Fruit fly (Drosophila melanogaster): ENCODE measurements around the gene pinta.

pinta gene

dm6 chr3R:22455335-22455985, 30.7 kb upstream of the pinta start (continued):
- TF ChIP-seq CG2120 (GFP tag; optimal IDR thresholded peaks at IDR 0.05) (peak; percentile 4), nmo (GFP tag; optimal IDR thresholded peaks at IDR 0.05) (peak; percentile 20), bcd (GFP tag; optimal IDR thresholded peaks at IDR 0.05) (peak; percentile 12), inv (GFP tag; IDR thresholded peaks at IDR 0.05; ENCODE audit: partially characterized antibody) (no peak), CG7839 (tag; optimal IDR thresholded peaks at IDR 0.05) (peak; percentile 37), CG9727 (GFP tag; optimal IDR thresholded peaks at IDR 0.05) (peak; percentile 15), bsh (GFP tag; optimal IDR thresholded peaks at IDR 0.05) (no peak), CG9817 (tag; optimal IDR thresholded peaks at IDR 0.05) (no peak), jing (GFP tag; optimal IDR thresholded peaks at IDR 0.05) (no peak), lola (GFP tag; optimal IDR thresholded peaks at IDR 0.05) (peak in 1 of 3 experiments; percentile 5), CoRest (tag; optimal IDR thresholded peaks at IDR 0.05) (peak; percentile 14)

- peak; percentile 18 for TF ChIP-seq CG13894 (tag; optimal IDR thresholded peaks at IDR 0.05)
- TF ChIP-seq cg (GFP tag; optimal IDR thresholded peaks at IDR 0.05): peak; percentile 48
- TF ChIP-seq mirr (GFP tag; optimal IDR thresholded peaks at IDR 0.05): peak; percentile 42
- TF ChIP-seq Lhr (GFP tag; optimal IDR thresholded peaks at IDR 0.05): no peak
- no peak for TF ChIP-seq vnd (GFP tag; IDR thresholded peaks at IDR 0.05; ENCODE audit: partially characterized antibody)
- no peak for TF ChIP-seq Awh (GFP tag; IDR thresholded peaks at IDR 0.05)
- TF ChIP-seq Nf-YA (GFP tag; IDR thresholded peaks at IDR 0.05): no peak; the same call in 1 of the 2 replicates
- peak; percentile 53; the same call in 1 of the 2 replicates for TF ChIP-seq GATAe (GFP tag; conservative IDR thresholded peaks at IDR 0.05)
- TF ChIP-seq CG34376 (GFP tag; optimal IDR thresholded peaks at IDR 0.05): peak; percentile 97
- TF ChIP-seq sd (tag; optimal IDR thresholded peaks at IDR 0.05): peak; percentile 6
- TF ChIP-seq ac (GFP tag; optimal IDR thresholded peaks at IDR 0.05): no peak
- no peak for TF ChIP-seq so (GFP tag; IDR thresholded peaks at IDR 0.05)
- peak; percentile 29 for TF ChIP-seq CG10543 (GFP tag; optimal IDR thresholded peaks at IDR 0.05)
- no peak for TF ChIP-seq corto (GFP tag; optimal IDR thresholded peaks at IDR 0.05)
- peak; percentile 55 for TF ChIP-seq grn (GFP tag; optimal IDR thresholded peaks at IDR 0.05)
- peak; percentile 75; the same call in 1 of the 4 replicates for TF ChIP-seq chinmo (GFP tag; IDR thresholded peaks at IDR 0.05; ENCODE audit: partially characterized antibody)
- TF ChIP-seq sug (tag; optimal IDR thresholded peaks at IDR 0.05): peak; percentile 64
- TF ChIP-seq lov (optimal IDR thresholded peaks at IDR 0.05): no peak
- TF ChIP-seq lov (GFP tag; IDR thresholded peaks at IDR 0.05): no peak
- TF ChIP-seq CG7271 (tag; optimal IDR thresholded peaks at IDR 0.05): no peak
- no peak for TF ChIP-seq psq (GFP tag; optimal IDR thresholded peaks at IDR 0.05)
- peak; percentile 96 for TF ChIP-seq Nf-YB (GFP tag; optimal IDR thresholded peaks at IDR 0.05)
- peak; percentile 84 for TF ChIP-seq Deaf1 (tag; optimal IDR thresholded peaks at IDR 0.05)
- TF ChIP-seq CG10431 (GFP tag; optimal IDR thresholded peaks at IDR 0.05): no peak
- TF ChIP-seq CG15479 (GFP tag; optimal IDR thresholded peaks at IDR 0.05): peak; percentile 62
- 0 out of 2 replicates have a peak, but pooled peaks have one; percentile 8 for TF ChIP-seq Bgb (GFP tag; IDR thresholded peaks at IDR 0.05; ENCODE audit: partially characterized antibody)
- TF ChIP-seq Nf-YC (tag; optimal IDR thresholded peaks at IDR 0.05): peak; percentile 98
- TF ChIP-seq Med (GFP tag): peak; percentile 41
- no peak for TF ChIP-seq CG9817 (tag; optimal IDR thresholded peaks at IDR 0.05)
- 0 out of 3 replicates have a peak, but pooled peaks have one; percentile 31 for TF ChIP-seq CG6791 (GFP tag; IDR thresholded peaks at IDR 0.05; ENCODE audit: partially characterized antibody)
- TF ChIP-seq lab (GFP tag; optimal IDR thresholded peaks at IDR 0.05): peak; percentile 26
- TF ChIP-seq Ets65A (GFP tag): peak; percentile 9
- TF ChIP-seq exex (tag; optimal IDR thresholded peaks at IDR 0.05): peak; percentile 68
- no peak for TF ChIP-seq CG34224 (GFP tag; IDR thresholded peaks at IDR 0.05; ENCODE audit: partially characterized antibody)
These were observed 29.9 kb upstream of the pinta start for dm6 chr3R:22454397-22455334.
